Fruit fly (Drosophila melanogaster): Measurements from ENCODE around the gene RluA-1.
A peak's percentile ranks its signal among the peaks of the same experiment; 100 is the strongest.

The RluA-1 gene

DNA sequence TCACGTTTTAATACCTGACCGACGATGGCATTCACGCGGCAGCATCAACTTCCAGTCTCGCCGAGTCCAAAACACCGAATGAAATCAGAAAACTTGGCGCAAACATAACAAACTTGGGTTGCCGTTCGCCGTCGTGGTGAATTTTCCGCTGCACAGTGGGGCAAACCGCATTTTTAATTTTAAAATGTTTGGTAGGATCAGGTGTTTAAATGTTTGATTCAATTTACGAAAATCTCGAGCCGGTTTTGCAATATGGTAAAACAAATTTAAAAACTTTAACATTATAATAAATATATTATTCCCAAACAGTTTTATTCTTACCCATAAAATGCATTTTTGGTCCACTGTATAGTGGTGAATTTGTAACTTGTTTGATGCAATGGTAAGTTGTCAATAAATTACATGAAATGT lies at the start of gene RluA-1:
TSS of gene RluA-1 (minus strand) at position 82 of the 411 bp plus-strand sequence.
- TF ChIP-seq Hr83 (GFP tag; optimal IDR thresholded peaks at IDR 0.05; ENCODE audit: poor library complexity, severe bottlenecking): peak; percentile 35
- no peak for TF ChIP-seq Dfd (GFP tag; optimal IDR thresholded peaks at IDR 0.05)
- no peak for TF ChIP-seq lola (GFP tag; optimal IDR thresholded peaks at IDR 0.05)
- TF ChIP-seq brk (GFP tag; optimal IDR thresholded peaks at IDR 0.05): peak; percentile 84
- TF ChIP-seq Dif (GFP tag; optimal IDR thresholded peaks at IDR 0.05; ENCODE audit: partially characterized antibody): no peak
- TF ChIP-seq ey (GFP tag; optimal IDR thresholded peaks at IDR 0.05): peak; percentile 74
- peak; percentile 94 for TF ChIP-seq rgr (GFP tag; optimal IDR thresholded peaks at IDR 0.05)
- TF ChIP-seq tai (GFP tag; optimal IDR thresholded peaks at IDR 0.05): peak; percentile 32
- no peak for TF ChIP-seq fru (GFP tag; optimal IDR thresholded peaks at IDR 0.05)
- peak; percentile 99 for TF ChIP-seq sv (GFP tag; optimal IDR thresholded peaks at IDR 0.05)
- no peak for TF ChIP-seq Vsx2 (GFP tag; optimal IDR thresholded peaks at IDR 0.05; ENCODE audit: partially characterized antibody)
- TF ChIP-seq Mio (GFP tag; optimal IDR thresholded peaks at IDR 0.05): peak; percentile 26
- no peak for TF ChIP-seq Hr78 (GFP tag; optimal IDR thresholded peaks at IDR 0.05)
- peak; percentile 87 for TF ChIP-seq CG9705 (GFP tag; optimal IDR thresholded peaks at IDR 0.05)
- peak; percentile 49 for TF ChIP-seq Rel (GFP tag; optimal IDR thresholded peaks at IDR 0.05)
- peak; percentile 86 for TF ChIP-seq Rel (tag; optimal IDR thresholded peaks at IDR 0.05)
- TF ChIP-seq woc (GFP tag; optimal IDR thresholded peaks at IDR 0.05): peak; percentile 47
- TF ChIP-seq CrebA (GFP tag; optimal IDR thresholded peaks at IDR 0.05; ENCODE audit: borderline replicate concordance): no peak
- TF ChIP-seq Sp1 (GFP tag; optimal IDR thresholded peaks at IDR 0.05): peak; percentile 93
- TF ChIP-seq Jra (GFP tag; optimal IDR thresholded peaks at IDR 0.05): no peak
- TF ChIP-seq CG32264 (GFP tag; optimal IDR thresholded peaks at IDR 0.05): peak; percentile 53
- TF ChIP-seq dsf (GFP tag; optimal IDR thresholded peaks at IDR 0.05; ENCODE audit: borderline replicate concordance): peak; percentile 43
- TF ChIP-seq psq (GFP tag; optimal IDR thresholded peaks at IDR 0.05): peak; percentile 86
- peak; percentile 74 for TF ChIP-seq Hnf4 (GFP tag; optimal IDR thresholded peaks at IDR 0.05)
- no peak for TF ChIP-seq pan (optimal IDR thresholded peaks at IDR 0.05)
- no peak for TF ChIP-seq N (GFP tag; optimal IDR thresholded peaks at IDR 0.05)
- TF ChIP-seq h (GFP tag; optimal IDR thresholded peaks at IDR 0.05): peak; percentile 93
- no peak for TF ChIP-seq Abd-B (GFP tag; optimal IDR thresholded peaks at IDR 0.05)
- peak; percentile 90 for TF ChIP-seq OdsH (GFP tag; optimal IDR thresholded peaks at IDR 0.05)
- TF ChIP-seq br (GFP tag; optimal IDR thresholded peaks at IDR 0.05): peak; percentile 86
- TF ChIP-seq foxo (GFP tag; optimal IDR thresholded peaks at IDR 0.05): peak in 1 of 2 experiments; percentile 93
- peak; percentile 95 for TF ChIP-seq HLH106 (tag; optimal IDR thresholded peaks at IDR 0.05)
- no peak for TF ChIP-seq usp (GFP tag; optimal IDR thresholded peaks at IDR 0.05)
- no peak for TF ChIP-seq jim (GFP tag; optimal IDR thresholded peaks at IDR 0.05)
- TF ChIP-seq Myc (optimal IDR thresholded peaks at IDR 0.05): no peak
- peak; percentile 69 for TF ChIP-seq sage (GFP tag; optimal IDR thresholded peaks at IDR 0.05)
- TF ChIP-seq dl (GFP tag; optimal IDR thresholded peaks at IDR 0.05; ENCODE audit: insufficient read depth in 1 of 2, partially characterized antibody in 2 of 2): no peak
- peak; percentile 83 for TF ChIP-seq dmrt93B (GFP tag; optimal IDR thresholded peaks at IDR 0.05)
- no peak for TF ChIP-seq GATAd (GFP tag; optimal IDR thresholded peaks at IDR 0.05)

DNA sequence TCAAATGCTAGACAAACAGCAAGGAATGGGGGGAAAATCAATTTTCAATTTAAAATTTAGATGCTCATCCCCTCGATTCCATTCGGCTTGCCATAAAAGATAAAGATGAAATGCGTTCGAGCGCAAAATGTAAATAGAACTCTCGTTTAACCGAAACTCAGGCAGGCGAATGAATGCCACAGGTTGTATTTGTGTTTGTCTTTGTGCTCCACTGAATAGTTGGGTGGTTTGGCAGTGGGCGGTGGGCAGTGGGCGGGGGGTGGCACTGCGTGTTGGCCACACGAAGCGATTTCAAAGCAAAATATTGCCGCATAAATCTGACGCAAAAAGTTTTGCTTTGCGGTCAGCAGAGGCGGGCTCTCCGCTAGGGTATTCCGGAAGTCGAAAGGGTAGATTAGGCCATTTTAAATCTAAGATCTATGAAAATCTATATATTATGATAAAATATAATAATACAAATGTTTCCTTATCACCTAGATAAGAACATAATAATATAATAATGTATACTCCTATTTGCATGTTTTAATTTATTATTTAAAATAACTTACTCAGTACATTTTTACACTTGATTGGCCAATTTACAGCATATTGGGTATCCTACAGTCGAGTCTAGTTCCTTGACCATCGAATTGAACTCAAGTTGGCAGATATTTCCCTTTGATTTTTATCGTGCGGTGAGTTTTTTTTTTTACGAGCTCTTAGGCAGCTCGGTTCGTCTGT lies 48.2 kb upstream of the RluA-1 start:
- TF ChIP-seq dmrt93B (GFP tag; optimal IDR thresholded peaks at IDR 0.05) (no peak), Jra (GFP tag; optimal IDR thresholded peaks at IDR 0.05) (no peak), N (GFP tag; optimal IDR thresholded peaks at IDR 0.05) (no peak), Myc (optimal IDR thresholded peaks at IDR 0.05) (no peak), ey (GFP tag; optimal IDR thresholded peaks at IDR 0.05) (no peak), Rel (GFP tag; optimal IDR thresholded peaks at IDR 0.05) (no peak), Rel (tag; optimal IDR thresholded peaks at IDR 0.05) (no peak), GATAd (GFP tag; optimal IDR thresholded peaks at IDR 0.05) (no peak), Vsx2 (GFP tag; optimal IDR thresholded peaks at IDR 0.05; ENCODE audit: partially characterized antibody) (no peak), rgr (GFP tag; optimal IDR thresholded peaks at IDR 0.05) (no peak), Hr83 (GFP tag; optimal IDR thresholded peaks at IDR 0.05; ENCODE audit: poor library complexity, severe bottlenecking) (no peak), tai (GFP tag; optimal IDR thresholded peaks at IDR 0.05) (no peak)

All from whole organism, wandering third instar larva.